1 worm cellular context compared by ENCODE assay signal in the genomic region with DNA sequence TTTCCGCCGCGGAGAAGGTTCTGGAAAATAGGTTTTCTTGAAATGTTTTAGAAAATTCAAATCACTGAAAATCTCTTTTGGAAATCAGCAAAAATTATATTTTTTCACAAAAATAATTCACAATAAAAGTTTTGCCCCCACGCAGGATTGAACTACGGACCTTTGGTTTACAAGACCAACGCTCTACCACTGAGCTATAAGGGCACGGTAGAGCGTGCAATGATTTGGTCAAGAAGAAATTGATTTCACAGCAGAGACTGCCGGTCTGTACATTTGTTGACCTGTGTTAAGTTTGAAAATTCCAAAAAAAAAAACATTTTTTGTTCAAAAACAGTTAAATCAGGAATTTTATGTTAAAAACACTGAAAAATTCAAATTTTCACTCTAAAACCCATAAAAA.
TF ChIP-seq lines count a peak whose summit lies in the region.

No protein-coding gene starts in this region.

TF ChIP-seq in whole organism, L4 larva, 104 proteins besides CTCF, POLR2A, EP300 and RAD21 (continued from another document):
- TF ChIP-seq zfp-3 (GFP tag; conservative IDR thresholded peaks at IDR 0.05; lab: Robert Waterston, UW) (no peak), lsy-2 (tag; optimal IDR thresholded peaks at IDR 0.05; lab: Kevin White, UChicago) (no peak)
